Worm (Caenorhabditis elegans): ENCODE measurements around the gene sulp-5.

Gene sulp-5

DNA sequence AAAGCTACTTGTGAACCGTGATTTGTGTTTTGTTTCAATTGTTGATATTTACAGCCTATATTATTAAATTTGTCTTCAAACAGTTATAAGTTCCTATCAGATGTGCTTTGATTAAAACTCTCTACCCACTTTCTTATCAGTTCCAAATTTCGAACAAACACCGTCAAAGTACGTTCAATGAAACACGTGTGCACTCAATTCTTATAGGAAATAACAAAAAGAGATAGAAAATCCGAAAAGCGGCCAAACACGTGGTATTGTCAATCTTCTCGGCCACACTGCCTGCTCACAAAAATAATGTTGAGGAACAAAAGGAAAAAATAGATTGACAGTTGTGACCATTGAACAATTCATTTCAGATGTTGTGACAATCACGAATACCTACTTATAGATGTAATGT is 6.1 kb downstream of the sulp-5 start (continued):
- no peak for TF ChIP-seq unc-39 (tag; optimal IDR thresholded peaks at IDR 0.05)
- no peak for TF ChIP-seq nhr-237 (tag; optimal IDR thresholded peaks at IDR 0.05)
- no peak for TF ChIP-seq nhr-12 (tag; optimal IDR thresholded peaks at IDR 0.05)
- peak; percentile 87 for TF ChIP-seq F13H6.1 (tag; optimal IDR thresholded peaks at IDR 0.05)
- peak; percentile 58 for TF ChIP-seq nhr-21 (tag; optimal IDR thresholded peaks at IDR 0.05)
- no peak for TF ChIP-seq nhr-77 (tag; optimal IDR thresholded peaks at IDR 0.05)
- peak; percentile 10 for TF ChIP-seq fos-1 (tag; optimal IDR thresholded peaks at IDR 0.05)
- peak; percentile 82 for TF ChIP-seq crh-2 (tag; optimal IDR thresholded peaks at IDR 0.05)
- TF ChIP-seq nhr-23 (tag; optimal IDR thresholded peaks at IDR 0.05): no peak

- TF ChIP-seq C34F6.9 (tag; optimal IDR thresholded peaks at IDR 0.05): peak; percentile 46
- peak in 1 of 2 experiments; percentile 59 for TF ChIP-seq lsy-2 (tag; optimal IDR thresholded peaks at IDR 0.05)
- TF ChIP-seq lin-13 (GFP tag; optimal IDR thresholded peaks at IDR 0.05): peak; percentile 1
- TF ChIP-seq ztf-4 (tag; optimal IDR thresholded peaks at IDR 0.05): no peak
- peak; percentile 96 for TF ChIP-seq ama-1 (optimal IDR thresholded peaks at IDR 0.05)
- TF ChIP-seq fos-1 (tag; optimal IDR thresholded peaks at IDR 0.05): peak; percentile 54
- TF ChIP-seq sma-3 (GFP tag; optimal IDR thresholded peaks at IDR 0.05): peak; percentile 73
- no peak for TF ChIP-seq elt-1 (tag; optimal IDR thresholded peaks at IDR 0.05)
- TF ChIP-seq nhr-77 (tag; optimal IDR thresholded peaks at IDR 0.05): no peak
- peak; percentile 89 to 95 for TF ChIP-seq mdl-1 (tag; optimal IDR thresholded peaks at IDR 0.05)
- peak; percentile 25 for TF ChIP-seq Y55F3AM.14 (GFP tag; optimal IDR thresholded peaks at IDR 0.05)
- TF ChIP-seq nhr-129 (tag; optimal IDR thresholded peaks at IDR 0.05): peak; percentile 87
- peak; percentile 76 for TF ChIP-seq nhr-25 (tag; optimal IDR thresholded peaks at IDR 0.05)
- TF ChIP-seq sma-9 (GFP tag; optimal IDR thresholded peaks at IDR 0.05): peak; percentile 98
- TF ChIP-seq sma-9 (tag; optimal IDR thresholded peaks at IDR 0.05): peak; percentile 72
- peak; percentile 81 for TF ChIP-seq crh-2 (tag; optimal IDR thresholded peaks at IDR 0.05)
- peak; percentile 59 for TF ChIP-seq egl-27 (tag; optimal IDR thresholded peaks at IDR 0.05)
- peak; percentile 97 for TF ChIP-seq nhr-21 (tag; optimal IDR thresholded peaks at IDR 0.05)
- TF ChIP-seq snpc-4 (tag; optimal IDR thresholded peaks at IDR 0.05): peak; percentile 27
- no peak for TF ChIP-seq dmd-4 (tag; optimal IDR thresholded peaks at IDR 0.05)
- TF ChIP-seq nhr-6 (tag; optimal IDR thresholded peaks at IDR 0.05): peak; percentile 30
- peak; percentile 62 for TF ChIP-seq gmeb-1 (tag; optimal IDR thresholded peaks at IDR 0.05)
- TF ChIP-seq unc-55 (GFP tag; optimal IDR thresholded peaks at IDR 0.05): no peak
- peak; percentile 73 for TF ChIP-seq blmp-1 (tag; optimal IDR thresholded peaks at IDR 0.05; ENCODE audit: insufficient read depth)
- TF ChIP-seq F13H6.1 (tag; optimal IDR thresholded peaks at IDR 0.05): peak; percentile 88
Measured at ce11 chrV:11887988-11888499, 8.2 kb downstream of the sulp-5 start, which contains the start of gene adh-1. Gene adh-1 (plus strand): TSS chrV:11888248.

DNA sequence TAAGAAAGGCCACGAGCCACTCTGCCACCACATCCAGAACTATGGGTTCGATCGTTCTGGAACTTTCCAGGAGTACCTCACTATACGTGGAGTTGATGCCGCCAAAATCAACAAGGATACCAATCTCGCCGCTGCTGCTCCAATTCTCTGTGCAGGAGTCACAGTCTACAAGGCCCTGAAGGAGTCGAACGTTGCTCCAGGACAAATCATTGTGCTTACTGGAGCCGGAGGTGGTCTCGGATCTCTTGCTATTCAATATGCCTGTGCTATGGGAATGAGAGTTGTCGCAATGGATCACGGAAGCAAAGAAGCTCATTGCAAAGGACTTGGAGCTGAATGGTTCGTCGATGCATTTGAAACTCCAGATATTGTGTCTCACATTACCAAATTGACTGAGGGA is 8.8 kb downstream of the sulp-5 start:
- no peak for TF ChIP-seq alr-1 (tag; optimal IDR thresholded peaks at IDR 0.05)
- TF ChIP-seq lin-13 (GFP tag; optimal IDR thresholded peaks at IDR 0.05): peak; percentile 21

DNA sequence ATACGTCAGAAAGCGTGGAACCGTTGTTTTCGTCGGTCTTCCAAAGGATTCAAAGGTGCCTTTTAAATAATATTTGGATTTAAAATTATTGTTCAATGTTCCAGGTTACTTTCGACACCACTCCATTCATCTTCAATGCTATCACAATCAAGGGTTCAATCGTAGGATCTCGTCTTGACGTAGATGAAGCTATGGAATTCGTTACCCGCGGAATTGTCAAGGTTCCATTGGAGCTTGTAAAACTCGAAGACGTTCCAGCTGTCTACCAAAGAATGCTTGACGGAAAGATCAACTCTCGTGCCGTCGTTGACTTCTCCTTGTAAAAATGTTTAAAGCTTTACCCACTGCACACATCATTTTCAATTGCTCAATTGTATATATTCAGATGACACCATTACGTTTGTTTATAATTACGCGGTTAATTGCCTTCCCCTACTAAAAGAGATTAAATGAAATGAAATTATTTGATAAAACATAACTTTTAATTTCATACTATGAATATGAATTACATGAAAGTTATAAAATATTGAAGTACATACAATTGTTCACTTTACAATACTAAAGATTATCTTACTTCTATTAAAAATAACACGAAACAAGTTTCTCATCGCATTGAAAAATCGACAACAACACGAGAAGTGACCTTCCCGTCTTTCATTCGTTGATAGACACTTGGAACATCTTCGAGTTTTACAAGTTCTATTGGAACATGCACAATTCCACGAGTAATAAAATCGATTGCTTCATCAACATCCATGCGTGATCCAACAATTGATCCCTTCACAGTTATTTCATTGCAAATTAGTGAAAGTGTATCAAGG is 9.5 kb downstream of the sulp-5 start:
- TF ChIP-seq C34F6.9 (tag; optimal IDR thresholded peaks at IDR 0.05) (no peak), blmp-1 (tag; optimal IDR thresholded peaks at IDR 0.05; ENCODE audit: insufficient read depth) (peak; percentile 45), unc-62 (GFP tag; optimal IDR thresholded peaks at IDR 0.05) (no peak), mab-5 (tag; optimal IDR thresholded peaks at IDR 0.05) (peak; percentile 21), nhr-6 (tag; optimal IDR thresholded peaks at IDR 0.05) (peak; percentile 62), Y55F3AM.14 (GFP tag; optimal IDR thresholded peaks at IDR 0.05) (peak; percentile 62), lin-13 (GFP tag; optimal IDR thresholded peaks at IDR 0.05) (peak; percentile 14), skn-1 (tag; optimal IDR thresholded peaks at IDR 0.05) (no peak), fos-1 (tag; optimal IDR thresholded peaks at IDR 0.05) (peak; percentile 33), ztf-4 (tag; optimal IDR thresholded peaks at IDR 0.05) (peak; percentile 60), crh-2 (tag; optimal IDR thresholded peaks at IDR 0.05) (peak; percentile 9), nhr-21 (tag; optimal IDR thresholded peaks at IDR 0.05) (peak; percentile 7), nhr-129 (tag; optimal IDR thresholded peaks at IDR 0.05) (peak; percentile 53), gmeb-1 (tag; optimal IDR thresholded peaks at IDR 0.05) (peak; percentile 52), sma-3 (GFP tag; optimal IDR thresholded peaks at IDR 0.05) (no peak), ama-1 (optimal IDR thresholded peaks at IDR 0.05) (peak; percentile 56), lsy-2 (tag; optimal IDR thresholded peaks at IDR 0.05) (peak in 1 of 2 experiments; percentile 70), sma-9 (GFP tag; optimal IDR thresholded peaks at IDR 0.05) (peak; percentile 41), sma-9 (tag; optimal IDR thresholded peaks at IDR 0.05) (no peak), peb-1 (tag; optimal IDR thresholded peaks at IDR 0.05) (no peak)
